Worm (Caenorhabditis elegans) whole organism, L1 larva: Measurements from ENCODE around the gene M02B1.3.

Experiments used
- egl-13 ChIP-seq: sonication (generic microtip); optimal IDR thresholded peaks from 2 replicates; lab custom pipeline; 2016; ENCODE audit warnings: missing genotype, missing genetic modification reagents, missing genetic modification characterization, missing compliant biosample characterization
- egl-27 ChIP-seq, 2 experiments: fragments of 150-350 bp in 1 of 2; sonication (generic microtip); optimal IDR thresholded peaks; 3 replicates each; lab custom pipeline; 2017 to 2018; ENCODE audit warnings: missing biosample characterization in 2 of 2, missing genetic modification characterization in 2 of 2, missing genetic modification reagents in 2 of 2
- elt-3 ChIP-seq, 6 experiments: fragments of 150-350 bp in 1 of 6; sonication (generic microtip); optimal IDR thresholded peaks; 2 replicates each; lab custom pipeline; 2017 to 2018; ENCODE audit warnings: missing biosample characterization in 6 of 6, missing genetic modification characterization in 6 of 6, inconsistent platforms in 1 of 6
- fkh-8 ChIP-seq: sonication (generic microtip); optimal IDR thresholded peaks from 2 replicates; lab custom pipeline; 2016; ENCODE audit warnings: mild to moderate bottlenecking, missing genetic modification characterization, missing compliant biosample characterization
- lin-15B ChIP-seq: fragments of 150-350 bp; sonication (generic microtip); optimal IDR thresholded peaks from 3 replicates; lab custom pipeline; 2014; ENCODE audit warnings: missing biosample characterization, missing genetic modification characterization
- lin-39 ChIP-seq: fragments of 150-350 bp; optimal IDR thresholded peaks from 2 replicates; lab custom pipeline; 2014; ENCODE audit warnings: missing biosample characterization, missing genetic modification reagents, missing genetic modification characterization
- nhr-11 ChIP-seq: fragments of 150-350 bp; optimal IDR thresholded peaks from 2 replicates; lab custom pipeline; 2014; ENCODE audit warnings: missing biosample characterization, missing genetic modification characterization
- nhr-76 ChIP-seq: sonication (generic microtip); optimal IDR thresholded peaks from 2 replicates; lab custom pipeline; 2017; ENCODE audit warnings: missing biosample characterization, missing genetic modification characterization
- pax-3 ChIP-seq: fragments of 200-800 bp; sonication (Bioruptor generic); optimal IDR thresholded peaks from 2 replicates; lab custom pipeline; 2018; ENCODE audit warnings: mild to moderate bottlenecking, missing genetic modification characterization, moderate library complexity, missing compliant biosample characterization
- skn-1 ChIP-seq: fragments of 150-350 bp; optimal IDR thresholded peaks from 2 replicates; lab custom pipeline; 2014; ENCODE audit warnings: missing biosample characterization, missing genetic modification characterization
- snu-23 ChIP-seq: sonication (generic microtip); optimal IDR thresholded peaks from 2 replicates; lab custom pipeline; 2016; ENCODE audit warnings: missing genetic modification characterization, missing compliant biosample characterization
- tlp-1 ChIP-seq: fragments of 150-350 bp; optimal IDR thresholded peaks from 2 replicates; lab custom pipeline; 2014; ENCODE audit warnings: missing biosample characterization, missing genetic modification characterization
- unc-62 ChIP-seq: fragments of 150-350 bp; optimal IDR thresholded peaks from 2 replicates; lab custom pipeline; 2014; ENCODE audit warnings: missing biosample characterization, missing genetic modification reagents, missing genetic modification characterization
- xbp-1 ChIP-seq: sonication (generic microtip); optimal IDR thresholded peaks from 2 replicates; lab custom pipeline; 2016; ENCODE audit warnings: missing genetic modification characterization, missing compliant biosample characterization

DNA sequence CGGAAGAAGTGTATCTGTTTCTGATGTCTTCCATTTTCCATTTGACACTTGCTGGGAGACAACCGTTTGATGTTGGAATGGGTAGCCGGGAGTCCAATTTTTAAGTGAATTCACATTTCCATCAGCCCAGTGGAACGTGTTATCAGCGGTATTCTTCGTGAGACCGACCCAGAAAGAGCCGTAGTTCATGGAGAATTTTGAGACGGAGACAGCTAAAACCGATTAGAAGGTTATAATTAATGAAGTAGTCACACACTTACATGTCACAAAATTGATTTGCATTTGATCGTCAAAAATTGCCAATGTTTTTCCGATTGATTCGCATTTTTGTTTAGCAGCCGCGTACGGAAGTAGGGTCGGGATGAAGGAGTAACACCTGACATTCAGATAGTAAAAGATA lies 33.1 kb downstream of the M02B1.3 start:
- TF ChIP-seq elt-3 (tag; optimal IDR thresholded peaks at IDR 0.05; lab: Kevin White, UChicago) (no peak), lin-15B (tag; lab: Kevin White, UChicago) (no peak), xbp-1 (no peak), egl-27 (tag; optimal IDR thresholded peaks at IDR 0.05; lab: Kevin White, UChicago) (no peak), egl-13 (tag; lab: Kevin White, UChicago) (no peak), snu-23 (GFP tag; lab: Kevin White, UChicago) (no peak), unc-62 (GFP tag; lab: Kevin White, UChicago) (no peak), nhr-11 (tag; lab: Kevin White, UChicago) (no peak), skn-1 (tag; lab: Kevin White, UChicago) (no peak), fkh-8 (no peak), lin-39 (tag; lab: Kevin White, UChicago) (no peak), nhr-76 (no peak), tlp-1 (tag; lab: Kevin White, UChicago) (no peak), pax-3 (tag; lab: Kevin White, UChicago) (no peak)
